Worm (Caenorhabditis elegans): ENCODE measurements around the gene C44H9.4.

ce11 chrV:12792752-12793151 lies 42.7 kb upstream of the C44H9.4 start, which contains the start of gene ugt-5:
- TF ChIP-seq him-1 (tag; optimal IDR thresholded peaks at IDR 0.05) (no peak), W03F9.2 (tag; optimal IDR thresholded peaks at IDR 0.05) (no peak), dao-5 (tag; optimal IDR thresholded peaks at IDR 0.05) (no peak)
